Worm (Caenorhabditis elegans): Measurements from ENCODE around the gene T05C3.6.

DNA sequence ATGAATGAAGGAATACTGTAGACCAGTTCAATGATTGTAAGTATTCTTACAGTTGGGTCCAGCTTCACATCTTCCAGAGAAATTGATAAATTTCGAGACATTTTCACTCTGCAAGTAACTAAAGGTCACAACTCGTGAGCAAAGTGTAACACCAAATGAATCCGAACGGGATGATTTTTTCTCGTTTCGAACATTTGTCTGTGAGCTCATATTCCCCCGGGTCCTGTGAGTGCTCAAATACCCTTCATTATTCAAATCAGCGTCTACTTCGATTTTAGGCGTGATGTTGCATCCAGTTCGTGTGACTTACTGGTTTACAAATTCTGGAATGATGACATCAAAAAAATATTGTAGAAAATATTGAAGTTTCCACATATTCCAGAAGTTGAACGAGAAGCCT, 24.9 kb upstream of the T05C3.6 start, which contains the start of gene srg-68:
- TF ChIP-seq aly-1 (tag; optimal IDR thresholded peaks at IDR 0.05) (no peak), ceh-13 (GFP tag; optimal IDR thresholded peaks at IDR 0.05) (no peak), ets-7 (tag; optimal IDR thresholded peaks at IDR 0.05) (no peak), ama-1 (optimal IDR thresholded peaks at IDR 0.05) (no peak), tbx-37 (GFP tag; conservative IDR thresholded peaks at IDR 0.05) (no peak), pes-1 (GFP tag; IDR thresholded peaks at IDR 0.05) (no peak), B0310.2 (tag; optimal IDR thresholded peaks at IDR 0.05) (no peak), tra-4 (tag; optimal IDR thresholded peaks at IDR 0.05) (no peak), flt-1 (GFP tag; IDR thresholded peaks at IDR 0.05) (no peak), hnd-1 (tag; optimal IDR thresholded peaks at IDR 0.05) (no peak), ceh-36 (tag; optimal IDR thresholded peaks at IDR 0.05) (no peak), sea-1 (GFP tag; conservative IDR thresholded peaks at IDR 0.05) (no peak)
